Worm (Caenorhabditis elegans) whole organism, young adult: Measurements from ENCODE around the gene rdy-2.

ENCODE experiments used
- B0261.1 ChIP-seq: sonication (generic microtip); optimal IDR thresholded peaks from 2 replicates; lab custom pipeline; 2016; ENCODE audit warnings: mild to moderate bottlenecking, missing genetic modification characterization, moderate library complexity, missing compliant biosample characterization
- B0336.3 ChIP-seq: fragments of 200-800 bp; sonication (Bioruptor generic); IDR thresholded peaks from 2 replicates; pipeline ENCODE4 v1.3.6; 2022; ENCODE audit warnings: missing genetic modification characterization, missing compliant biosample characterization
- C17E4.6 ChIP-seq: fragments of 200-800 bp; sonication (Bioruptor generic); IDR thresholded peaks from 2 replicates; pipeline ENCODE4 v1.3.6; 2022; ENCODE audit warnings: missing genetic modification reagents, missing genetic modification characterization, missing compliant biosample characterization
- D2030.7 ChIP-seq: fragments of 200-800 bp; sonication (Bioruptor generic); IDR thresholded peaks from 2 replicates; pipeline ENCODE4 v1.3.6; 2022; ENCODE audit warnings: missing genetic modification reagents, missing genetic modification characterization, missing compliant biosample characterization
- F22D6.2 ChIP-seq: sonication (generic microtip); optimal IDR thresholded peaks from 2 replicates; lab custom pipeline; 2016; ENCODE audit warnings: mild to moderate bottlenecking, missing genetic modification characterization, missing compliant biosample characterization
- F37B4.10 ChIP-seq: fragments of 200-800 bp; sonication (Bioruptor generic); IDR thresholded peaks from 2 replicates; pipeline ENCODE4 v1.3.6; 2022; ENCODE audit warnings: missing genetic modification characterization, missing compliant biosample characterization
- F39B2.1 ChIP-seq: fragments of 200-800 bp; sonication (Bioruptor generic); IDR thresholded peaks from 2 replicates; pipeline ENCODE4 v1.3.6; 2022; ENCODE audit warnings: missing genetic modification reagents, missing genetic modification characterization, missing compliant biosample characterization
- F52B5.7 ChIP-seq: sonication (generic microtip); optimal IDR thresholded peaks from 2 replicates; lab custom pipeline; 2016; ENCODE audit warnings: mild to moderate bottlenecking, missing genetic modification characterization, missing compliant biosample characterization
- K11D2.4 ChIP-seq: fragments of 200-800 bp; sonication (Bioruptor generic); IDR thresholded peaks from 2 replicates; pipeline ENCODE4 v1.3.6; 2022; ENCODE audit warnings: missing genetic modification reagents, missing genetic modification characterization, missing compliant biosample characterization
- T07F8.4 ChIP-seq: sonication (generic microtip); optimal IDR thresholded peaks from 2 replicates; lab custom pipeline; 2016; ENCODE audit warnings: mild to moderate bottlenecking, missing genetic modification characterization, moderate library complexity, missing compliant biosample characterization
- Y67H2A.10 ChIP-seq: fragments of 200-800 bp; sonication (Bioruptor generic); conservative IDR thresholded peaks from 2 replicates; pipeline ENCODE4 v1.3.6; 2022; ENCODE audit warnings: missing genetic modification reagents, missing genetic modification characterization, missing compliant biosample characterization
- ZK185.1 ChIP-seq: sonication (generic microtip); optimal IDR thresholded peaks from 2 replicates; lab custom pipeline; 2016; ENCODE audit warnings: mild to moderate bottlenecking, missing genetic modification characterization, missing compliant biosample characterization; ENCODE audit not compliant: poor library complexity, severe bottlenecking
- ama-1 ChIP-seq, 3 experiments: fragments of 150-350 bp in 1 of 3; sonication (generic microtip) in 2 of 3; optimal IDR thresholded peaks; 2 replicates each; lab custom pipeline; 2014 to 2018; ENCODE audit warnings: missing biosample characterization in 2 of 3, missing genetic modification characterization in 2 of 3, missing genetic modification reagents in 2 of 3
- aptf-2 ChIP-seq: fragments of 200-800 bp; sonication (Bioruptor generic); conservative IDR thresholded peaks from 2 replicates; pipeline ENCODE4 v1.3.6; 2022; ENCODE audit warnings: missing genetic modification reagents, missing genetic modification characterization, missing compliant biosample characterization
- attf-3 ChIP-seq: fragments of 200-800 bp; sonication (Bioruptor generic); conservative IDR thresholded peaks from 2 replicates; pipeline ENCODE4 v1.3.6; 2022; ENCODE audit warnings: missing genetic modification reagents, missing genetic modification characterization, missing compliant biosample characterization
- bed-1 ChIP-seq: fragments of 200-800 bp; sonication (Bioruptor generic); IDR thresholded peaks from 2 replicates; pipeline ENCODE4 v1.3.6; 2022; ENCODE audit warnings: missing genetic modification reagents, missing genetic modification characterization, missing compliant biosample characterization
- ccch-3 ChIP-seq: fragments of 200-800 bp; sonication (Bioruptor generic); optimal IDR thresholded peaks from 2 replicates; lab custom pipeline; 2018; ENCODE audit warnings: mild to moderate bottlenecking, missing genetic modification characterization, missing compliant biosample characterization
- dox-1 ChIP-seq: fragments of 200-800 bp; sonication (Bioruptor generic); IDR thresholded peaks from 2 replicates; pipeline ENCODE4 v1.3.6; 2022; ENCODE audit warnings: missing genetic modification reagents, missing genetic modification characterization, missing compliant biosample characterization
- dpl-1 ChIP-seq: fragments of 150-350 bp; optimal IDR thresholded peaks from 2 replicates; lab custom pipeline; 2014; ENCODE audit warnings: missing biosample characterization, missing genetic modification reagents, missing genetic modification characterization
- egrh-3 ChIP-seq: fragments of 200-800 bp; sonication (Bioruptor generic); IDR thresholded peaks from 2 replicates; pipeline ENCODE4 v1.3.6; 2022; ENCODE audit warnings: missing genetic modification reagents, missing genetic modification characterization, missing compliant biosample characterization
- ekl-4 ChIP-seq: fragments of 200-800 bp; sonication (Bioruptor generic); IDR thresholded peaks from 2 replicates; pipeline ENCODE4 v1.3.6; 2022; ENCODE audit warnings: missing genetic modification reagents, missing genetic modification characterization, missing compliant biosample characterization
- him-1 ChIP-seq: sonication (generic microtip); optimal IDR thresholded peaks from 2 replicates; lab custom pipeline; 2016; ENCODE audit warnings: missing genotype, missing genetic modification reagents, missing genetic modification characterization, missing compliant biosample characterization
- hmg-20 ChIP-seq: fragments of 200-800 bp; sonication (Bioruptor generic); IDR thresholded peaks from 2 replicates; pipeline ENCODE4 v1.3.6; 2022; ENCODE audit warnings: missing genetic modification reagents, missing genetic modification characterization, missing compliant biosample characterization
- lin-35 ChIP-seq, 3 experiments: fragments of 150-350 bp in 2 of 3; sonication (generic microtip) in 1 of 3; optimal IDR thresholded peaks; 2 replicates each; lab custom pipeline; 2014 to 2018; ENCODE audit warnings: missing biosample characterization in 3 of 3, missing genetic modification characterization in 3 of 3, missing genetic modification reagents in 3 of 3
- lin-40 ChIP-seq: sonication (generic microtip); optimal IDR thresholded peaks from 2 replicates; lab custom pipeline; 2016; ENCODE audit warnings: missing genetic modification characterization, mild to moderate bottlenecking, missing compliant biosample characterization, missing genotype, missing genetic modification reagents
- lin-54 ChIP-seq: fragments of 200-800 bp; sonication (Bioruptor generic); optimal IDR thresholded peaks from 2 replicates; lab custom pipeline; 2018; ENCODE audit warnings: mild to moderate bottlenecking, missing genetic modification characterization, missing compliant biosample characterization
- lsl-1 ChIP-seq: fragments of 200-800 bp; sonication (Bioruptor generic); optimal IDR thresholded peaks from 2 replicates; lab custom pipeline; 2018; ENCODE audit warnings: mild to moderate bottlenecking, missing genetic modification characterization, moderate library complexity, missing compliant biosample characterization
- madf-10 ChIP-seq: sonication (generic microtip); optimal IDR thresholded peaks from 2 replicates; lab custom pipeline; 2016; ENCODE audit warnings: mild to moderate bottlenecking, missing genetic modification characterization, missing compliant biosample characterization
- madf-6 ChIP-seq: fragments of 200-800 bp; sonication (Bioruptor generic); IDR thresholded peaks from 2 replicates; pipeline ENCODE4 v1.3.6; 2022; ENCODE audit warnings: missing genetic modification reagents, missing genetic modification characterization, missing compliant biosample characterization
- madf-8 ChIP-seq: fragments of 200-800 bp; sonication (Bioruptor generic); conservative IDR thresholded peaks from 2 replicates; pipeline ENCODE4 v1.3.6; 2022; ENCODE audit warnings: missing genetic modification reagents, missing genetic modification characterization, missing compliant biosample characterization
- mes-4 ChIP-seq: sonication (generic microtip); optimal IDR thresholded peaks from 2 replicates; lab custom pipeline; 2016; ENCODE audit warnings: missing genotype, missing genetic modification characterization, missing compliant biosample characterization
- nhr-120 ChIP-seq: fragments of 200-800 bp; sonication (Bioruptor generic); IDR thresholded peaks from 2 replicates; pipeline ENCODE4 v1.3.6; 2022; ENCODE audit warnings: missing genetic modification characterization, missing compliant biosample characterization
- nhr-179 ChIP-seq: sonication (generic microtip); optimal IDR thresholded peaks from 2 replicates; lab custom pipeline; 2016; ENCODE audit warnings: mild to moderate bottlenecking, missing genetic modification characterization, missing compliant biosample characterization
- nhr-27 ChIP-seq: fragments of 200-800 bp; sonication (Bioruptor generic); optimal IDR thresholded peaks from 2 replicates; lab custom pipeline; 2018; ENCODE audit warnings: mild to moderate bottlenecking, missing genetic modification characterization, moderate library complexity, missing compliant biosample characterization
- pbrm-1 ChIP-seq: fragments of 200-800 bp; sonication (Bioruptor generic); IDR thresholded peaks from 2 replicates; pipeline ENCODE4 v1.3.6; 2022; ENCODE audit warnings: missing genetic modification reagents, missing genetic modification characterization, missing compliant biosample characterization
- rec-8 ChIP-seq, 2 experiments: sonication (generic microtip); optimal IDR thresholded peaks; 2 replicates each; lab custom pipeline; 2016; ENCODE audit warnings: mild to moderate bottlenecking in 2 of 2, missing genetic modification characterization in 2 of 2, missing genetic modification reagents in 2 of 2, missing genotype in 2 of 2, missing biosample characterization in 1 of 2, missing compliant biosample characterization in 1 of 2, moderate library complexity in 1 of 2
- repo-1 ChIP-seq: sonication (generic microtip); optimal IDR thresholded peaks from 2 replicates; lab custom pipeline; 2017; ENCODE audit warnings: mild to moderate bottlenecking, missing genetic modification characterization, missing compliant biosample characterization
- snpc-3.4 ChIP-seq: sonication (generic microtip); optimal IDR thresholded peaks from 2 replicates; lab custom pipeline; 2017; ENCODE audit warnings: missing genetic modification characterization, mild to moderate bottlenecking, missing compliant biosample characterization, antibody characterized with exemption, moderate library complexity, missing genotype, missing genetic modification reagents
- snpc-4 ChIP-seq, 5 experiments: fragments of 150-350 bp in 1 of 5; sonication (generic microtip) in 4 of 5; optimal IDR thresholded peaks; 2 replicates each; lab custom pipeline; 2014 to 2018; ENCODE audit warnings: missing genetic modification characterization in 5 of 5, missing biosample characterization in 3 of 5, antibody characterized with exemption in 2 of 5, mild to moderate bottlenecking in 2 of 5, missing compliant biosample characterization in 2 of 5, missing genotype in 2 of 5, moderate library complexity in 2 of 5, missing genetic modification reagents in 1 of 5
- somi-1 ChIP-seq: fragments of 200-800 bp; sonication (Bioruptor generic); optimal IDR thresholded peaks from 2 replicates; lab custom pipeline; 2018; ENCODE audit warnings: mild to moderate bottlenecking, missing genetic modification characterization, missing compliant biosample characterization
- tbp1 ChIP-seq: fragments of 200-800 bp; sonication (Bioruptor generic); optimal IDR thresholded peaks from 2 replicates; lab custom pipeline; 2018; ENCODE audit warnings: mild to moderate bottlenecking, missing genetic modification characterization, missing compliant biosample characterization
- tbx-9 ChIP-seq: sonication (generic microtip); optimal IDR thresholded peaks from 2 replicates; lab custom pipeline; 2016; ENCODE audit warnings: borderline replicate concordance, missing genetic modification characterization, inconsistent platforms, missing compliant biosample characterization
- xnd-1 ChIP-seq: sonication (generic microtip); optimal IDR thresholded peaks from 2 replicates; lab custom pipeline; 2016; ENCODE audit warnings: missing genotype, missing genetic modification reagents, missing genetic modification characterization, missing compliant biosample characterization
- ztf-25 ChIP-seq: fragments of 200-800 bp; sonication (Bioruptor generic); IDR thresholded peaks from 2 replicates; pipeline ENCODE4 v1.3.6; 2022; ENCODE audit warnings: missing genetic modification reagents, missing genetic modification characterization, missing compliant biosample characterization
- ztf-26 ChIP-seq: sonication (generic microtip); optimal IDR thresholded peaks from 2 replicates; lab custom pipeline; 2017; ENCODE audit warnings: missing genetic modification characterization, missing compliant biosample characterization
- ztf-28 ChIP-seq: fragments of 200-800 bp; sonication (Bioruptor generic); IDR thresholded peaks from 2 replicates; pipeline ENCODE4 v1.3.6; 2022; ENCODE audit warnings: missing genetic modification reagents, missing genetic modification characterization, missing compliant biosample characterization
- ztf-6 ChIP-seq: fragments of 200-800 bp; sonication (Bioruptor generic); IDR thresholded peaks from 2 replicates; pipeline ENCODE4 v1.3.6; 2022; ENCODE audit warnings: missing genetic modification reagents, missing genetic modification characterization, missing compliant biosample characterization

rdy-2 gene

DNA sequence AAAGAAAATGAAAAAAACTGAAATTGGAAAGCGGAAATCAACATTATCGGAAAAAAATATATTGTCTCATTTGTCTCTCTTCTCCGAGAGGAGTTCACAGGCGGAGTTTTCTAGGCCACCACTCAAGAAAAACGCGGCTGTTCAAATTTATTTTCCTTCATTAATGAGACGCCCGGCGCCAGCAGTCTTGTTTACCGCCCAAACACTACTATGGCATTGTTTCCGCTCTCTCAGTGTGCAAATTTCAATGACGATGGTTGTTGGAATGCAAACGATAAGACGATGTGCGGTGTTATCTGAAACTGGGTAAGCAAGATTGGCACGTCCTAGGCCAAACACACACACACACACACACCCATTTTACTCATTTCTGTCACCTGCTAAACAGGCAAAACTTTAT lies 44.0 kb downstream of the rdy-2 start, which contains the start of gene cav-2 (continued):
- TF ChIP-seq ekl-4 (GFP tag; lab: Robert Waterston, UW), result 0 out of 2 replicates have a peak, but pooled peaks have one; percentile 52
- peak; percentile 57 for TF ChIP-seq nhr-27 (tag; lab: Kevin White, UChicago)
- no peak for TF ChIP-seq ama-1 (optimal IDR thresholded peaks at IDR 0.05; lab: Kevin White, UChicago)
- no peak for TF ChIP-seq ama-1 (GFP tag; optimal IDR thresholded peaks at IDR 0.05; lab: Kevin White, UChicago)
- 0 out of 2 replicates have a peak, but pooled peaks have one; percentile 52 for TF ChIP-seq Y67H2A.10 (GFP tag; lab: Robert Waterston, UW)
- no peak for TF ChIP-seq ztf-26
- TF ChIP-seq tbx-9 (tag; lab: Kevin White, UChicago), result no peak
- TF ChIP-seq F52B5.7 (tag; lab: Kevin White, UChicago), result no peak
- TF ChIP-seq lsl-1 (GFP tag; lab: Kevin White, UChicago), result peak; percentile 36
- TF ChIP-seq egrh-3 (GFP tag; lab: Robert Waterston, UW), result no peak
- TF ChIP-seq F37B4.10 (GFP tag; lab: Robert Waterston, UW), result no peak
- TF ChIP-seq F22D6.2 (tag; lab: Kevin White, UChicago), result peak; percentile 36
- TF ChIP-seq madf-6 (GFP tag; lab: Robert Waterston, UW), result peak; percentile 69
- TF ChIP-seq ztf-6 (GFP tag; lab: Robert Waterston, UW), result no peak
- TF ChIP-seq pbrm-1 (GFP tag; lab: Robert Waterston, UW), result 0 out of 2 replicates have a peak, but pooled peaks have one; percentile 32
- no peak for TF ChIP-seq T07F8.4
- TF ChIP-seq ZK185.1 (tag; lab: Kevin White, UChicago), result peak; percentile 89
- TF ChIP-seq somi-1, result no peak
- no peak for TF ChIP-seq nhr-179
- 0 out of 2 replicates have a peak, but pooled peaks have one; percentile 25 for TF ChIP-seq aptf-2 (GFP tag; lab: Robert Waterston, UW)
- TF ChIP-seq D2030.7 (GFP tag; lab: Robert Waterston, UW), result peak; percentile 41
- peak; percentile 61; the same call in 1 of the 2 replicates for TF ChIP-seq B0336.3 (GFP tag; lab: Robert Waterston, UW)
- TF ChIP-seq hmg-20 (GFP tag; lab: Robert Waterston, UW), result peak; percentile 66; the same call in 1 of the 2 replicates
- peak in 1 of 2 experiments; percentile 66 for TF ChIP-seq rec-8 (tag; optimal IDR thresholded peaks at IDR 0.05; lab: Kevin White, UChicago)
- no peak for TF ChIP-seq mes-4
- no peak for TF ChIP-seq snpc-3.4
- TF ChIP-seq madf-10 (tag; lab: Kevin White, UChicago), result peak; percentile 27
- TF ChIP-seq attf-3 (GFP tag; lab: Robert Waterston, UW), result peak; percentile 58
- peak in 2 of 3 experiments; percentile 77 to 88 for TF ChIP-seq lin-35 (GFP tag; optimal IDR thresholded peaks at IDR 0.05; lab: Kevin White, UChicago)
- peak; percentile 45 for TF ChIP-seq madf-8 (GFP tag; lab: Robert Waterston, UW)
- peak; percentile 80 for TF ChIP-seq dpl-1 (GFP tag; lab: Kevin White, UChicago)
- TF ChIP-seq dox-1, result peak; percentile 83
- TF ChIP-seq ztf-25 (GFP tag; lab: Robert Waterston, UW), result peak; percentile 65; the same call in 1 of the 2 replicates
- peak; percentile 4 for TF ChIP-seq tbp1 (GFP tag; lab: Kevin White, UChicago)
- 0 out of 2 replicates have a peak, but pooled peaks have one; percentile 51 for TF ChIP-seq ztf-28 (GFP tag; lab: Robert Waterston, UW)
- TF ChIP-seq C17E4.6 (GFP tag; lab: Robert Waterston, UW), result no peak
- TF ChIP-seq K11D2.4 (GFP tag; lab: Robert Waterston, UW), result no peak
- peak; percentile 61 for TF ChIP-seq him-1 (tag; lab: Kevin White, UChicago)
- no peak for TF ChIP-seq F39B2.1 (GFP tag; lab: Robert Waterston, UW)
- TF ChIP-seq repo-1, result no peak
- TF ChIP-seq lin-54, result peak; percentile 95
- TF ChIP-seq B0261.1 (tag; lab: Kevin White, UChicago), result no peak
- TF ChIP-seq xnd-1 (tag; lab: Kevin White, UChicago), result peak; percentile 4
- TF ChIP-seq snpc-4 (GFP tag; optimal IDR thresholded peaks at IDR 0.05; lab: Kevin White, UChicago), result no peak
- peak in 2 of 4 experiments; percentile 40 to 78 for TF ChIP-seq snpc-4 (tag; optimal IDR thresholded peaks at IDR 0.05; lab: Kevin White, UChicago)
- TF ChIP-seq nhr-120 (GFP tag; lab: Robert Waterston, UW), result 0 out of 2 replicates have a peak, but pooled peaks have one; percentile 53
- TF ChIP-seq lin-40 (tag; lab: Kevin White, UChicago), result peak; percentile 72
- TF ChIP-seq ccch-3 (GFP tag; lab: Kevin White, UChicago), result no peak
- no peak for TF ChIP-seq bed-1 (GFP tag; lab: Robert Waterston, UW)
